Worm (Caenorhabditis elegans) whole organism, L4 larva: Measurements from ENCODE around the gene atg-16.2.
A peak's percentile ranks its signal among the peaks of the same experiment; 100 is the strongest.

ENCODE experiments used
- ceh-28 ChIP-seq: fragments of 150-350 bp; optimal IDR thresholded peaks from 2 replicates; lab custom pipeline; 2014; ENCODE audit warnings: missing biosample characterization, missing genetic modification reagents, missing genetic modification characterization
- mdl-1 ChIP-seq, 2 experiments: fragments of 150-350 bp in 1 of 2; sonication (generic microtip) in 1 of 2; optimal IDR thresholded peaks; 2 replicates each; lab custom pipeline; 2014 to 2017; ENCODE audit warnings: missing biosample characterization in 2 of 2, missing genetic modification characterization in 2 of 2
- pha-4 ChIP-seq, 2 experiments: fragments of 150-350 bp in 1 of 2; fragments of 200-800 bp in 1 of 2; sonication (Bioruptor generic) in 1 of 2; IDR thresholded peaks in 1 of 2; optimal IDR thresholded peaks in 1 of 2; 2 replicates each; pipeline versions ENCODE4 v1.3.6 to Lab custom; 2014 to 2022; ENCODE audit warnings: missing genetic modification characterization in 2 of 2, missing genetic modification reagents in 2 of 2, missing biosample characterization in 1 of 2, missing compliant biosample characterization in 1 of 2

DNA sequence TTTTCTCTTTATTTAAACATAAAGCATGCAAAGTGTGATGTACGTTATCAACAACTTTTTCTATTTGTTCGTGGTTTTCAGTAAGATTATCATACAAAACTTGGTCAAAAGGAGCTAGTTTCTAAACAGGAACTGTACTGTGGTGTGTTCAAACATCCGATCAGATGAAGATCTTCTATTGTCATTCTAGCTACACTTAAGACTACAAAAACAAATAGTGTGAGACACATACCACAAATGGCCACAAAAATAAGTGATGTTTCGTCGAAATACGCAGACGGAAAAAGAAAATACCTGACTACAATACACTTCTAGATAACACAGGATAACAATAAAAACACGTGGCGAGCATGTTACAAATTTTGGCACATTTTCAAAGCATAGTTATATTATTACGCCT is 4.5 kb downstream of the atg-16.2 start:
- TF ChIP-seq mdl-1 (tag; optimal IDR thresholded peaks at IDR 0.05; lab: Kevin White, UChicago) (peak in 1 of 2 experiments; percentile 25), ceh-28 (tag; lab: Kevin White, UChicago) (no peak), pha-4 (GFP tag; IDR thresholded peaks at IDR 0.05; lab: Robert Waterston, UW) (no peak), pha-4 (tag; optimal IDR thresholded peaks at IDR 0.05; lab: Kevin White, UChicago) (no peak)
